Worm (Caenorhabditis elegans): ENCODE measurements around the gene K02F6.5.

ce11 chrII:2545925-2546324 is 11.4 kb downstream of the K02F6.5 start, which contains the start of gene K02F6.3:
- TF ChIP-seq lir-3 (tag; optimal IDR thresholded peaks at IDR 0.05; ENCODE audit: poor library complexity) = no peak
- TF ChIP-seq nhr-20 (tag; optimal IDR thresholded peaks at IDR 0.05) = no peak
- TF ChIP-seq fkh-8 (tag; optimal IDR thresholded peaks at IDR 0.05) = no peak

Data from whole organism, L1 larva.